In genomic region chrV:7198403-7198802, ce11 we compare ENCODE assay signal across 5 worm cellular contexts.
A peak's percentile ranks its signal among the peaks of the same experiment; 100 is the strongest.
TF ChIP-seq lines count a peak whose summit lies in the region.

No protein-coding gene starts in this region.

TF ChIP-seq in whole organism, L1 larva, 84 proteins besides CTCF, POLR2A, EP300 and RAD21 (continued from another document):
- TF ChIP-seq efl-1 (optimal IDR thresholded peaks at IDR 0.05; lab: Kevin White, UChicago), result no peak
- TF ChIP-seq efl-1 (GFP tag; optimal IDR thresholded peaks at IDR 0.05 in 1 of 2; lab: Kevin White, UChicago), result peak in 1 of 2 experiments; percentile 91
- TF ChIP-seq sox-4 (tag; optimal IDR thresholded peaks at IDR 0.05; lab: Kevin White, UChicago), result no peak
- peak; percentile 1 for TF ChIP-seq nhr-71 (tag; optimal IDR thresholded peaks at IDR 0.05; lab: Kevin White, UChicago)
- TF ChIP-seq aly-2 (tag; optimal IDR thresholded peaks at IDR 0.05; lab: Kevin White, UChicago), result peak; percentile 59
- no peak for TF ChIP-seq vab-15 (tag; optimal IDR thresholded peaks at IDR 0.05; lab: Kevin White, UChicago)
- peak; percentile 13 for TF ChIP-seq nhr-90 (tag; optimal IDR thresholded peaks at IDR 0.05; lab: Kevin White, UChicago; ENCODE audit: poor library complexity)
- TF ChIP-seq pax-3 (tag; optimal IDR thresholded peaks at IDR 0.05; lab: Kevin White, UChicago), result peak; percentile 2
TF ChIP-seq in whole organism, L1 larva: peak in this region for 11.

TF ChIP-seq in whole organism, L2 larva, 48 proteins besides CTCF, POLR2A, EP300 and RAD21 (continued from another document):
- TF ChIP-seq gmeb-1 (tag; optimal IDR thresholded peaks at IDR 0.05; lab: Kevin White, UChicago) (peak; percentile 4), F13H6.1 (tag; optimal IDR thresholded peaks at IDR 0.05; lab: Kevin White, UChicago) (peak; percentile 20)

TF ChIP-seq in whole organism, L3 larva, 47 proteins besides CTCF, POLR2A, EP300 and RAD21 (continued from another document):
- TF ChIP-seq ZK546.5 (tag; optimal IDR thresholded peaks at IDR 0.05; lab: Kevin White, UChicago), result no peak
- peak; percentile 52 for TF ChIP-seq pha-4 (tag; optimal IDR thresholded peaks at IDR 0.05; lab: Kevin White, UChicago)
- TF ChIP-seq ama-1 (optimal IDR thresholded peaks at IDR 0.05; lab: Kevin White, UChicago), result peak; percentile 91
- TF ChIP-seq aly-2 (tag; optimal IDR thresholded peaks at IDR 0.05; lab: Kevin White, UChicago), result peak; percentile 4
- TF ChIP-seq nhr-43 (tag; optimal IDR thresholded peaks at IDR 0.05; lab: Kevin White, UChicago; ENCODE audit: poor library complexity, severe bottlenecking), result peak; percentile 19
- TF ChIP-seq elt-1 (tag; optimal IDR thresholded peaks at IDR 0.05; lab: Kevin White, UChicago), result no peak
- no peak for TF ChIP-seq hmg-11 (tag; optimal IDR thresholded peaks at IDR 0.05; lab: Kevin White, UChicago)

TF ChIP-seq in whole organism, L4 larva, 104 proteins besides CTCF, POLR2A, EP300 and RAD21 (continued from another document):
- TF ChIP-seq zfp-2 (tag; optimal IDR thresholded peaks at IDR 0.05; lab: Kevin White, UChicago), result no peak
- no peak for TF ChIP-seq egl-27 (tag; optimal IDR thresholded peaks at IDR 0.05; lab: Kevin White, UChicago)
- TF ChIP-seq lsy-2 (tag; optimal IDR thresholded peaks at IDR 0.05; lab: Kevin White, UChicago), result peak in 1 of 2 experiments; percentile 21
- TF ChIP-seq hif-1 (tag; optimal IDR thresholded peaks at IDR 0.05; lab: Kevin White, UChicago), result no peak
- peak; percentile 57 for TF ChIP-seq duxl-1 (tag; optimal IDR thresholded peaks at IDR 0.05; lab: Kevin White, UChicago; ENCODE audit: poor library complexity)
- no peak for TF ChIP-seq ztf-7 (tag; optimal IDR thresholded peaks at IDR 0.05; lab: Kevin White, UChicago)
- peak; percentile 5 for TF ChIP-seq sdz-12 (GFP tag; optimal IDR thresholded peaks at IDR 0.05; lab: Kevin White, UChicago)
- no peak for TF ChIP-seq ceh-32 (tag; optimal IDR thresholded peaks at IDR 0.05; lab: Kevin White, UChicago; ENCODE audit: poor library complexity)
- TF ChIP-seq nhr-42 (GFP tag; IDR thresholded peaks at IDR 0.05; lab: Robert Waterston, UW), result 0 out of 2 replicates have a peak, but pooled peaks have one; percentile 10
- 0 out of 2 replicates have a peak, but pooled peaks have one; percentile 15 for TF ChIP-seq hmg-1.1 (GFP tag; IDR thresholded peaks at IDR 0.05; lab: Robert Waterston, UW)
- no peak for TF ChIP-seq jun-1 (tag; optimal IDR thresholded peaks at IDR 0.05; lab: Kevin White, UChicago)
- TF ChIP-seq dpl-1 (GFP tag; optimal IDR thresholded peaks at IDR 0.05; lab: Kevin White, UChicago), result no peak
- peak; percentile 61 for TF ChIP-seq mep-1 (tag; optimal IDR thresholded peaks at IDR 0.05; lab: Kevin White, UChicago)
- peak; percentile 73 for TF ChIP-seq dmd-6 (GFP tag; IDR thresholded peaks at IDR 0.05; lab: Robert Waterston, UW)
- TF ChIP-seq mdl-1 (tag; optimal IDR thresholded peaks at IDR 0.05; lab: Kevin White, UChicago), result peak in 1 of 2 experiments; percentile 21
- peak; percentile 38 for TF ChIP-seq F10B5.3 (tag; optimal IDR thresholded peaks at IDR 0.05; lab: Kevin White, UChicago)
- TF ChIP-seq F49E8.2 (tag; optimal IDR thresholded peaks at IDR 0.05; lab: Kevin White, UChicago; ENCODE audit: borderline replicate concordance), result no peak
- no peak for TF ChIP-seq fos-1 (tag; optimal IDR thresholded peaks at IDR 0.05; lab: Kevin White, UChicago)
- 0 out of 2 replicates have a peak, but pooled peaks have one; percentile 28 for TF ChIP-seq lin-1 (GFP tag; IDR thresholded peaks at IDR 0.05; lab: Robert Waterston, UW)
- TF ChIP-seq ces-1 (GFP tag; optimal IDR thresholded peaks at IDR 0.05; lab: Kevin White, UChicago), result no peak
- peak; percentile 27 for TF ChIP-seq hlh-30 (tag; optimal IDR thresholded peaks at IDR 0.05; lab: Kevin White, UChicago; ENCODE audit: insufficient read depth)
- TF ChIP-seq mxl-3 (GFP tag; optimal IDR thresholded peaks at IDR 0.05; lab: Kevin White, UChicago), result no peak
- TF ChIP-seq lin-15B (tag; optimal IDR thresholded peaks at IDR 0.05; lab: Kevin White, UChicago), result no peak
- TF ChIP-seq mes-2 (tag; optimal IDR thresholded peaks at IDR 0.05; lab: Kevin White, UChicago; ENCODE audit: poor library complexity, severe bottlenecking), result peak; percentile 34
- TF ChIP-seq daf-12 (tag; optimal IDR thresholded peaks at IDR 0.05; lab: Kevin White, UChicago), result no peak
- TF ChIP-seq spr-3 (GFP tag; optimal IDR thresholded peaks at IDR 0.05; lab: Kevin White, UChicago), result no peak
- TF ChIP-seq gei-8 (GFP tag; optimal IDR thresholded peaks at IDR 0.05; lab: Kevin White, UChicago), result peak; percentile 23
- no peak for TF ChIP-seq ceh-62 (tag; optimal IDR thresholded peaks at IDR 0.05; lab: Kevin White, UChicago)
- 0 out of 2 replicates have a peak, but pooled peaks have one; percentile 37 for TF ChIP-seq T26A8.4 (GFP tag; IDR thresholded peaks at IDR 0.05; lab: Robert Waterston, UW)
- no peak for TF ChIP-seq D1046.2 (GFP tag; IDR thresholded peaks at IDR 0.05; lab: Robert Waterston, UW)
- peak; percentile 51; the same call in 1 of the 2 replicates for TF ChIP-seq lin-38 (GFP tag; IDR thresholded peaks at IDR 0.05; lab: Robert Waterston, UW)
- TF ChIP-seq unc-39 (tag; optimal IDR thresholded peaks at IDR 0.05; lab: Kevin White, UChicago), result no peak
- TF ChIP-seq snpc-4 (tag; optimal IDR thresholded peaks at IDR 0.05; lab: Kevin White, UChicago), result no peak
- peak; percentile 71 for TF ChIP-seq hlh-11 (tag; optimal IDR thresholded peaks at IDR 0.05; lab: Kevin White, UChicago)
- TF ChIP-seq nhr-6 (tag; optimal IDR thresholded peaks at IDR 0.05; lab: Kevin White, UChicago), result no peak
- TF ChIP-seq Y5F2A.4 (GFP tag; optimal IDR thresholded peaks at IDR 0.05; lab: Kevin White, UChicago), result no peak
- TF ChIP-seq nhr-102 (tag; optimal IDR thresholded peaks at IDR 0.05; lab: Kevin White, UChicago), result peak; percentile 63
- peak in 1 of 2 experiments; percentile 72 for TF ChIP-seq unc-62 (GFP tag; optimal IDR thresholded peaks at IDR 0.05 in 1 of 2; lab: Kevin White, UChicago)
- no peak for TF ChIP-seq unc-62 (tag; optimal IDR thresholded peaks at IDR 0.05; lab: Kevin White, UChicago)
- TF ChIP-seq lir-3 (tag; optimal IDR thresholded peaks at IDR 0.05; lab: Kevin White, UChicago), result no peak
- TF ChIP-seq lin-13 (GFP tag; optimal IDR thresholded peaks at IDR 0.05; lab: Kevin White, UChicago), result peak; percentile 74
- TF ChIP-seq aha-1 (tag; lab: Kevin White, UChicago), result peak; percentile 66
- no peak for TF ChIP-seq zip-2 (tag; optimal IDR thresholded peaks at IDR 0.05; lab: Kevin White, UChicago)
- TF ChIP-seq saeg-2 (GFP tag; IDR thresholded peaks at IDR 0.05; lab: Robert Waterston, UW), result no peak
- TF ChIP-seq daf-19 (GFP tag; conservative IDR thresholded peaks at IDR 0.05; lab: Robert Waterston, UW), result no peak
- 0 out of 2 replicates have a peak, but pooled peaks have one; percentile 45 for TF ChIP-seq nhr-41 (GFP tag; IDR thresholded peaks at IDR 0.05; lab: Robert Waterston, UW)
- TF ChIP-seq Y48G9A.11 (GFP tag; IDR thresholded peaks at IDR 0.05; lab: Robert Waterston, UW), result peak; percentile 48
- peak; percentile 2 for TF ChIP-seq unc-130 (GFP tag; optimal IDR thresholded peaks at IDR 0.05; lab: Kevin White, UChicago)
- TF ChIP-seq nhr-28 (tag; optimal IDR thresholded peaks at IDR 0.05; lab: Kevin White, UChicago), result peak; percentile 86

TF ChIP-seq in whole organism, young adult, 124 proteins besides CTCF, POLR2A, EP300 and RAD21 (continued from another document):
- peak; percentile 72 for TF ChIP-seq hsf-1 (GFP tag; IDR thresholded peaks at IDR 0.05; lab: Robert Waterston, UW)
- no peak for TF ChIP-seq egl-18 (GFP tag; IDR thresholded peaks at IDR 0.05; lab: Robert Waterston, UW)
- TF ChIP-seq repo-1 (tag; optimal IDR thresholded peaks at IDR 0.05; lab: Kevin White, UChicago), result peak; percentile 79
- peak; percentile 50; the same call in 1 of the 2 replicates for TF ChIP-seq lin-26 (GFP tag; IDR thresholded peaks at IDR 0.05; lab: Robert Waterston, UW)
- no peak for TF ChIP-seq ceh-100 (GFP tag; IDR thresholded peaks at IDR 0.05; lab: Robert Waterston, UW)
- TF ChIP-seq lin-40 (tag; optimal IDR thresholded peaks at IDR 0.05; lab: Kevin White, UChicago), result peak; percentile 29
- peak; percentile 4 for TF ChIP-seq ztf-22 (GFP tag; optimal IDR thresholded peaks at IDR 0.05; lab: Kevin White, UChicago)
- no peak for TF ChIP-seq F37B4.10 (GFP tag; IDR thresholded peaks at IDR 0.05; lab: Robert Waterston, UW)
- TF ChIP-seq snpc-3.4 (tag; optimal IDR thresholded peaks at IDR 0.05; lab: Kevin White, UChicago), result peak; percentile 6
- no peak for TF ChIP-seq ceh-27 (GFP tag; optimal IDR thresholded peaks at IDR 0.05; lab: Kevin White, UChicago)
- no peak for TF ChIP-seq mes-4 (tag; optimal IDR thresholded peaks at IDR 0.05; lab: Kevin White, UChicago)
- TF ChIP-seq ets-4 (GFP tag; optimal IDR thresholded peaks at IDR 0.05; lab: Kevin White, UChicago), result peak; percentile 73
- peak; percentile 45 for TF ChIP-seq tbp1 (GFP tag; optimal IDR thresholded peaks at IDR 0.05; lab: Kevin White, UChicago)
- peak; percentile 72 for TF ChIP-seq ekl-4 (GFP tag; IDR thresholded peaks at IDR 0.05; lab: Robert Waterston, UW)
- TF ChIP-seq B0336.3 (GFP tag; IDR thresholded peaks at IDR 0.05; lab: Robert Waterston, UW), result peak; percentile 88
- TF ChIP-seq tlf-1 (GFP tag; optimal IDR thresholded peaks at IDR 0.05; lab: Kevin White, UChicago), result peak; percentile 71
- peak; percentile 48 for TF ChIP-seq ama-1 (optimal IDR thresholded peaks at IDR 0.05; lab: Kevin White, UChicago)
- peak in 1 of 2 experiments; percentile 73 for TF ChIP-seq ama-1 (GFP tag; optimal IDR thresholded peaks at IDR 0.05; lab: Kevin White, UChicago)
- peak; percentile 30 for TF ChIP-seq somi-1 (GFP tag; optimal IDR thresholded peaks at IDR 0.05; lab: Kevin White, UChicago)
- TF ChIP-seq hrde-1 (tag; optimal IDR thresholded peaks at IDR 0.05; lab: Kevin White, UChicago; ENCODE audit: borderline replicate concordance), result peak; percentile 82
- TF ChIP-seq madf-8 (GFP tag; conservative IDR thresholded peaks at IDR 0.05; lab: Robert Waterston, UW), result peak; percentile 20; the same call in 1 of the 2 replicates
- 0 out of 2 replicates have a peak, but pooled peaks have one; percentile 31 for TF ChIP-seq hmg-1.2 (GFP tag; IDR thresholded peaks at IDR 0.05; lab: Robert Waterston, UW)
- TF ChIP-seq lin-54 (GFP tag; optimal IDR thresholded peaks at IDR 0.05; lab: Kevin White, UChicago), result peak; percentile 35
- TF ChIP-seq cebp-1 (GFP tag; IDR thresholded peaks at IDR 0.05; lab: Robert Waterston, UW), result peak; percentile 32; the same call in 1 of the 2 replicates
- TF ChIP-seq cebp-1 (tag; optimal IDR thresholded peaks at IDR 0.05; lab: Kevin White, UChicago), result peak; percentile 65
- TF ChIP-seq atf-7 (tag; optimal IDR thresholded peaks at IDR 0.05; lab: Kevin White, UChicago), result peak; percentile 40
- TF ChIP-seq madf-3 (GFP tag; IDR thresholded peaks at IDR 0.05; lab: Robert Waterston, UW), result peak; percentile 93
TF ChIP-seq in whole organism, young adult: peak in this region for 47.
